Fruit fly (Drosophila melanogaster) whole organism, embryonic: ENCODE results near the gene TyrRII.

ENCODE experiments used
- Bdp1 ChIP-seq: fragments of 200-800 bp; sonication (Bioruptor generic); optimal IDR thresholded peaks from 3 replicates; lab custom pipeline; 2016; ENCODE audit warnings: missing biosample characterization, missing genetic modification characterization
- CG11560 ChIP-seq: fragments of 200-800 bp; sonication (Bioruptor generic); IDR thresholded peaks from 3 replicates; pipeline ENCODE4 v1.3.6; 2022; ENCODE audit warnings: missing biosample characterization, missing genetic modification characterization
- CG15269 ChIP-seq: fragments of 200-800 bp; sonication (Bioruptor generic); optimal IDR thresholded peaks from 2 replicates; lab custom pipeline; 2018; ENCODE audit warnings: missing biosample characterization, mild to moderate bottlenecking, missing genetic modification characterization, moderate library complexity
- CG32532 ChIP-seq: fragments of 200-800 bp; sonication (Bioruptor generic); IDR thresholded peaks from 2 replicates; pipeline ENCODE4 v1.3.6; 2022; ENCODE audit warnings: missing biosample characterization, missing genetic modification characterization
- CG7556 ChIP-seq: fragments of 200-800 bp; sonication (Bioruptor generic); optimal IDR thresholded peaks from 2 replicates; lab custom pipeline; 2017; ENCODE audit warnings: missing biosample characterization, mild to moderate bottlenecking, missing genetic modification characterization
- Trl ChIP-seq, 3 experiments: fragments of >200 bp in 2 of 3; fragments of 200-800 bp in 1 of 3; sonication (Bioruptor generic) in 1 of 3; optimal IDR thresholded peaks; 2 replicates in 1 of 3; 3 replicates in 2 of 3; lab custom pipeline; 2016 to 2017; ENCODE audit warnings: missing biosample characterization in 1 of 3, missing genetic modification characterization in 1 of 3
- unpg ChIP-seq: fragments of 200-800 bp; sonication (Bioruptor generic); optimal IDR thresholded peaks from 3 replicates; lab custom pipeline; 2018; ENCODE audit warnings: missing biosample characterization, mild to moderate bottlenecking, missing genetic modification characterization, moderate library complexity

- TF ChIP-seq Trl (optimal IDR thresholded peaks at IDR 0.05; lab: Kevin White, UChicago): no peak
- TF ChIP-seq Trl (GFP tag; optimal IDR thresholded peaks at IDR 0.05; lab: Kevin White, UChicago): no peak
- TF ChIP-seq unpg (GFP tag; lab: Kevin White, UChicago): no peak
- TF ChIP-seq CG7556 (GFP tag; lab: Kevin White, UChicago): no peak
- TF ChIP-seq CG15269 (tag; lab: Kevin White, UChicago): no peak
- no peak for TF ChIP-seq CG11560
- no peak for TF ChIP-seq CG32532 (GFP tag; lab: Robert Waterston, UW)
- TF ChIP-seq Bdp1 (GFP tag; lab: Kevin White, UChicago): no peak
These were observed 10.9 kb upstream of the TyrRII start, which contains the start of gene Lgr1 for dm6 chr3R:17725558-17725957.
